Fruit fly (Drosophila melanogaster) whole organism, embryonic: ENCODE results near the gene CG7512.

ENCODE experiments used
- Blimp-1 ChIP-seq: fragments of 200-800 bp; sonication (Bioruptor generic); optimal IDR thresholded peaks from 3 replicates; lab custom pipeline; 2018; ENCODE audit warnings: missing biosample characterization, missing genetic modification characterization, mild to moderate bottlenecking, moderate library complexity, missing genetic modification reagents
- CG10431 ChIP-seq: fragments of 200-800 bp; sonication (Bioruptor generic); optimal IDR thresholded peaks from 3 replicates; lab custom pipeline; 2018; ENCODE audit warnings: missing biosample characterization, mild to moderate bottlenecking, missing genetic modification characterization
- CG10543 ChIP-seq: fragments of 200-800 bp; sonication (Bioruptor generic); optimal IDR thresholded peaks from 3 replicates; lab custom pipeline; 2017; ENCODE audit warnings: missing biosample characterization, mild to moderate bottlenecking, missing genetic modification characterization, moderate library complexity
- CG11456 ChIP-seq: fragments of 200-800 bp; sonication (Bioruptor generic); IDR thresholded peaks from 3 replicates; pipeline ENCODE4 v1.3.6; 2022; ENCODE audit warnings: missing biosample characterization, missing genetic modification characterization
- CG11695 ChIP-seq: fragments of 200-800 bp; sonication (Bioruptor generic); IDR thresholded peaks from 3 replicates; pipeline ENCODE4 v1.3.6; 2022; ENCODE audit warnings: missing biosample characterization, missing genetic modification characterization
- CG11696 ChIP-seq: fragments of 200-800 bp; sonication (Bioruptor generic); IDR thresholded peaks from 2 replicates; pipeline ENCODE4 v1.3.6; 2022; ENCODE audit warnings: missing biosample characterization, missing genetic modification characterization
- CG12299 ChIP-seq: fragments of 200-800 bp; sonication (Bioruptor generic); optimal IDR thresholded peaks from 2 replicates; lab custom pipeline; 2018; ENCODE audit warnings: missing biosample characterization, mild to moderate bottlenecking, missing genetic modification characterization
- CG13287 ChIP-seq: fragments of 200-800 bp; sonication (Bioruptor generic); IDR thresholded peaks from 2 replicates; pipeline ENCODE4 v1.3.6; 2022; ENCODE audit warnings: missing biosample characterization, missing genetic modification characterization; ENCODE audit not compliant: partially characterized antibody
- CG14441 ChIP-seq: fragments of 200-800 bp; sonication (Bioruptor generic); IDR thresholded peaks from 2 replicates; pipeline ENCODE4 v1.3.6; 2022; ENCODE audit warnings: missing biosample characterization, missing genetic modification characterization
- CG17361 ChIP-seq: fragments of 200-800 bp; sonication (Bioruptor generic); IDR thresholded peaks from 3 replicates; pipeline ENCODE4 v1.3.6; 2022; ENCODE audit warnings: missing biosample characterization, missing genetic modification characterization
- CG17568 ChIP-seq: fragments of 200-800 bp; sonication (Bioruptor generic); optimal IDR thresholded peaks from 2 replicates; lab custom pipeline; 2018; ENCODE audit warnings: missing biosample characterization, mild to moderate bottlenecking, missing genetic modification characterization, moderate library complexity
- CG2889 ChIP-seq: fragments of 200-800 bp; sonication (Bioruptor generic); IDR thresholded peaks from 3 replicates; pipeline ENCODE4 v1.3.6; 2022; ENCODE audit warnings: missing biosample characterization, missing genetic modification characterization
- CG5245 ChIP-seq: fragments of 200-800 bp; sonication (Bioruptor generic); optimal IDR thresholded peaks from 3 replicates; lab custom pipeline; 2016; ENCODE audit warnings: missing biosample characterization, missing genetic modification characterization
- CG6272 ChIP-seq: fragments of 200-800 bp; sonication (Bioruptor generic); IDR thresholded peaks from 2 replicates; pipeline ENCODE4 v1.3.6; 2022; ENCODE audit warnings: missing biosample characterization, missing genetic modification characterization
- CG6765 ChIP-seq: fragments of 200-800 bp; sonication (Bioruptor generic); optimal IDR thresholded peaks from 3 replicates; lab custom pipeline; 2017; ENCODE audit warnings: missing biosample characterization, mild to moderate bottlenecking, missing genetic modification characterization
- CG6791 ChIP-seq: fragments of 200-800 bp; sonication (Bioruptor generic); IDR thresholded peaks from 3 replicates; pipeline ENCODE4 v1.3.6; 2022; ENCODE audit warnings: missing biosample characterization, missing genetic modification characterization; ENCODE audit not compliant: partially characterized antibody
- CG8290 ChIP-seq, 3 experiments: fragments of 200-800 bp; sonication (Bioruptor generic); optimal IDR thresholded peaks; 2 replicates each; lab custom pipeline; 2016 to 2019; ENCODE audit warnings: missing biosample characterization in 3 of 3, missing genetic modification characterization in 3 of 3, mild to moderate bottlenecking in 2 of 3, moderate library complexity in 1 of 3
- CG8359 ChIP-seq: fragments of 200-800 bp; sonication (Bioruptor generic); optimal IDR thresholded peaks from 2 replicates; lab custom pipeline; 2017; ENCODE audit warnings: missing biosample characterization, mild to moderate bottlenecking, missing genetic modification characterization, borderline replicate concordance
- CG9932 ChIP-seq: fragments of 200-800 bp; sonication (Bioruptor generic); IDR thresholded peaks from 2 replicates; pipeline ENCODE4 v1.3.6; 2022; ENCODE audit warnings: missing biosample characterization, missing genetic modification characterization
- Dbx ChIP-seq: fragments of 200-800 bp; sonication (Bioruptor generic); IDR thresholded peaks from 3 replicates; pipeline ENCODE4 v1.3.6; 2022; ENCODE audit warnings: missing biosample characterization, missing genetic modification characterization
- Dll ChIP-seq: fragments of 200-800 bp; sonication (Bioruptor generic); IDR thresholded peaks from 4 replicates; pipeline ENCODE4 v1.3.6; 2022; ENCODE audit warnings: missing biosample characterization, missing genetic modification characterization; ENCODE audit not compliant: partially characterized antibody
- E2f1 ChIP-seq: fragments of 200-800 bp; sonication (Bioruptor generic); IDR thresholded peaks from 2 replicates; pipeline ENCODE4 v1.3.6; 2022; ENCODE audit warnings: missing biosample characterization, missing genetic modification characterization
- HHEX ChIP-seq: fragments of 200-800 bp; sonication (Bioruptor generic); optimal IDR thresholded peaks from 3 replicates; lab custom pipeline; 2017; ENCODE audit warnings: missing biosample characterization, mild to moderate bottlenecking, missing genetic modification characterization, missing genetic modification reagents
- Hmr ChIP-seq: fragments of 200-800 bp; sonication (Bioruptor generic); optimal IDR thresholded peaks from 3 replicates; lab custom pipeline; 2017; ENCODE audit warnings: mild to moderate bottlenecking, missing biosample characterization, missing genetic modification reagents, missing genetic modification characterization
- Hr78 ChIP-seq, 2 experiments: fragments of 200-800 bp in 1 of 2; fragments of >200 bp in 1 of 2; sonication (Bioruptor generic) in 1 of 2; optimal IDR thresholded peaks; 2 replicates each; lab custom pipeline; 2017 to 2019; ENCODE audit warnings: missing biosample characterization in 2 of 2, missing genetic modification characterization in 2 of 2, mild to moderate bottlenecking in 1 of 2, moderate library complexity in 1 of 2
- Nf-YC ChIP-seq: fragments of 200-800 bp; optimal IDR thresholded peaks from 3 replicates; lab custom pipeline; 2019; ENCODE audit warnings: missing biosample characterization, mild to moderate bottlenecking, missing genetic modification characterization, moderate library complexity
- Ptx1 ChIP-seq: fragments of 200-800 bp; sonication (Bioruptor generic); IDR thresholded peaks from 2 replicates; pipeline ENCODE4 v1.3.6; 2022; ENCODE audit warnings: missing biosample characterization, missing genetic modification characterization
- Rfx ChIP-seq: fragments of 200-800 bp; sonication (Bioruptor generic); IDR thresholded peaks from 2 replicates; pipeline ENCODE4 v1.3.6; 2022; ENCODE audit warnings: missing biosample characterization, missing genetic modification characterization
- Vsx1 ChIP-seq: fragments of 200-800 bp; sonication (Bioruptor generic); optimal IDR thresholded peaks from 2 replicates; lab custom pipeline; 2017; ENCODE audit warnings: missing biosample characterization, mild to moderate bottlenecking, missing genetic modification characterization, missing genetic modification reagents
- az2 ChIP-seq: fragments of 200-800 bp; sonication (Bioruptor generic); optimal IDR thresholded peaks from 3 replicates; lab custom pipeline; 2016; ENCODE audit warnings: missing biosample characterization, missing genetic modification characterization
- bcd ChIP-seq: fragments of 200-800 bp; sonication (Bioruptor generic); optimal IDR thresholded peaks from 2 replicates; lab custom pipeline; 2017; ENCODE audit warnings: missing biosample characterization, mild to moderate bottlenecking, missing genetic modification characterization
- cas ChIP-seq: fragments of 200-800 bp; sonication (Bioruptor generic); IDR thresholded peaks from 2 replicates; pipeline ENCODE4 v1.3.6; 2022; ENCODE audit warnings: missing biosample characterization, missing genetic modification characterization
- crol ChIP-seq: fragments of 200-800 bp; sonication (Bioruptor generic); IDR thresholded peaks from 2 replicates; pipeline ENCODE4 v1.3.6; 2022; ENCODE audit warnings: missing biosample characterization, missing genetic modification characterization
- dpn ChIP-seq, 2 experiments: fragments of 200-800 bp; sonication (Bioruptor generic); optimal IDR thresholded peaks; 3 replicates each; lab custom pipeline; 2016; ENCODE audit warnings: missing biosample characterization in 2 of 2, missing genetic modification characterization in 2 of 2
- ftz-f1 ChIP-seq: fragments of 200-800 bp; sonication (Bioruptor generic); optimal IDR thresholded peaks from 2 replicates; lab custom pipeline; 2016; ENCODE audit warnings: missing biosample characterization, missing genetic modification characterization
- gcm ChIP-seq: fragments of 200-800 bp; sonication (Bioruptor generic); optimal IDR thresholded peaks from 2 replicates; lab custom pipeline; 2019; ENCODE audit warnings: missing biosample characterization, mild to moderate bottlenecking, missing genetic modification characterization, moderate library complexity
- gem ChIP-seq: fragments of 200-800 bp; sonication (Bioruptor generic); optimal IDR thresholded peaks from 2 replicates; lab custom pipeline; 2019; ENCODE audit warnings: missing biosample characterization, mild to moderate bottlenecking, missing genetic modification characterization, moderate library complexity
- grn ChIP-seq: fragments of 200-800 bp; sonication (Bioruptor generic); optimal IDR thresholded peaks from 3 replicates; lab custom pipeline; 2017; ENCODE audit warnings: missing biosample characterization, missing genetic modification characterization
- her ChIP-seq: fragments of 200-800 bp; sonication (Bioruptor generic); optimal IDR thresholded peaks from 2 replicates; lab custom pipeline; 2016; ENCODE audit warnings: missing biosample characterization, missing genetic modification characterization
- jumu ChIP-seq: fragments of 200-800 bp; sonication (Bioruptor generic); optimal IDR thresholded peaks from 3 replicates; lab custom pipeline; 2016; ENCODE audit warnings: missing biosample characterization, missing genetic modification characterization
- klu ChIP-seq: fragments of 200-800 bp; sonication (Bioruptor generic); IDR thresholded peaks from 2 replicates; pipeline ENCODE4 v1.3.6; 2022; ENCODE audit warnings: missing biosample characterization, missing genetic modification characterization
- kni ChIP-seq: fragments of 200-800 bp; sonication (Bioruptor generic); optimal IDR thresholded peaks from 3 replicates; lab custom pipeline; 2017; ENCODE audit warnings: mild to moderate bottlenecking, missing biosample characterization, missing genetic modification reagents, missing genetic modification characterization
- mirr ChIP-seq: fragments of 200-800 bp; sonication (Bioruptor generic); optimal IDR thresholded peaks from 3 replicates; lab custom pipeline; 2018; ENCODE audit warnings: missing biosample characterization, mild to moderate bottlenecking, missing genetic modification characterization
- sc ChIP-seq, 3 experiments: fragments of >200 bp in 2 of 3; fragments of 200-800 bp in 1 of 3; sonication (Bioruptor generic) in 1 of 3; optimal IDR thresholded peaks; 2 replicates in 2 of 3; 3 replicates in 1 of 3; lab custom pipeline; 2017; ENCODE audit warnings: mild to moderate bottlenecking in 1 of 3, missing biosample characterization in 1 of 3, missing genetic modification characterization in 1 of 3, missing genetic modification reagents in 1 of 3
- sens ChIP-seq: fragments of 200-800 bp; sonication (Bioruptor generic); peaks from one replicate; lab custom pipeline; 2016; ENCODE audit warnings: missing biosample characterization, missing genetic modification characterization
- shn ChIP-seq: fragments of 200-800 bp; sonication (Bioruptor generic); optimal IDR thresholded peaks from 3 replicates; lab custom pipeline; 2016; ENCODE audit warnings: missing biosample characterization, missing genetic modification characterization
- sna ChIP-seq: fragments of 200-800 bp; sonication (Bioruptor generic); IDR thresholded peaks from 2 replicates; pipeline ENCODE4 v1.3.6; 2022; ENCODE audit warnings: missing biosample characterization, missing genetic modification characterization; ENCODE audit not compliant: partially characterized antibody

Gene CG7512

dm6 chr3L:11550359-11551056 lies 37.0 kb downstream of the CG7512 start (continued):
- TF ChIP-seq grn (GFP tag; lab: Kevin White, UChicago) (no peak), CG11695 (GFP tag; lab: Robert Waterston, UW) (peak; percentile 45; the same call in 1 of the 3 replicates), Hmr (peak; percentile 46), CG6272 (GFP tag; lab: Robert Waterston, UW) (no peak), CG13287 (peak; percentile 6; the same call in 1 of the 2 replicates), klu (GFP tag; lab: Robert Waterston, UW) (no peak), CG10431 (GFP tag; lab: Kevin White, UChicago) (peak; percentile 7), CG8290 (GFP tag; optimal IDR thresholded peaks at IDR 0.05; lab: Kevin White, UChicago) (no peak), CG8290 (tag; optimal IDR thresholded peaks at IDR 0.05; lab: Kevin White, UChicago) (peak in 1 of 2 experiments; percentile 64), Ptx1 (GFP tag; lab: Robert Waterston, UW) (peak; percentile 18; the same call in 1 of the 2 replicates), CG9932 (GFP tag; lab: Robert Waterston, UW) (peak; percentile 29; the same call in 1 of the 2 replicates), CG6791 (no peak), sna (GFP tag; lab: Robert Waterston, UW) (no peak), sens (GFP tag; lab: Kevin White, UChicago) (peak; percentile 39), sc (optimal IDR thresholded peaks at IDR 0.05; lab: Kevin White, UChicago) (no peak), sc (GFP tag; optimal IDR thresholded peaks at IDR 0.05; lab: Kevin White, UChicago) (no peak), CG2889 (GFP tag; lab: Robert Waterston, UW) (no peak), Rfx (GFP tag; lab: Robert Waterston, UW) (peak; percentile 59), crol (GFP tag; lab: Robert Waterston, UW) (peak; percentile 52), E2f1 (GFP tag; lab: Robert Waterston, UW) (peak; percentile 7; the same call in 1 of the 2 replicates), az2 (no peak), CG12299 (no peak), CG8359 (no peak), CG11696 (GFP tag; lab: Robert Waterston, UW) (peak; percentile 82), shn (GFP tag; lab: Kevin White, UChicago) (no peak), mirr (peak; percentile 68), CG6765 (GFP tag; lab: Kevin White, UChicago) (peak; percentile 22), CG17361 (GFP tag; lab: Robert Waterston, UW) (0 out of 3 replicates have a peak, but pooled peaks have one; percentile 20), Vsx1 (GFP tag; lab: Kevin White, UChicago) (peak; percentile 48), Hr78 (GFP tag; optimal IDR thresholded peaks at IDR 0.05; lab: Kevin White, UChicago) (peak in 1 of 2 experiments; percentile 49), CG5245 (GFP tag; lab: Kevin White, UChicago) (no peak), CG14441 (0 out of 2 replicates have a peak, but pooled peaks have one; percentile 16), CG17568 (GFP tag; lab: Kevin White, UChicago) (no peak), cas (GFP tag; lab: Robert Waterston, UW) (no peak), dpn (GFP tag; optimal IDR thresholded peaks at IDR 0.05; lab: Kevin White, UChicago) (peak in 1 of 2 experiments; percentile 19), gem (tag; lab: Kevin White, UChicago) (no peak), CG11456 (peak; percentile 55; the same call in 2 of the 3 replicates), bcd (GFP tag; lab: Kevin White, UChicago) (no peak), her (peak; percentile 23), Dll (GFP tag; lab: Robert Waterston, UW) (no peak), kni (GFP tag; lab: Kevin White, UChicago) (peak; percentile 67), CG10543 (peak; percentile 5), jumu (GFP tag; lab: Kevin White, UChicago) (no peak), HHEX (no peak), Blimp-1 (GFP tag; lab: Kevin White, UChicago) (peak; percentile 90), Nf-YC (tag; lab: Kevin White, UChicago) (no peak), gcm (no peak), ftz-f1 (GFP tag; lab: Kevin White, UChicago) (peak; percentile 75), Dbx (GFP tag; lab: Robert Waterston, UW) (0 out of 3 replicates have a peak, but pooled peaks have one; percentile 40)
